Fruit fly (Drosophila melanogaster) whole organism, prepupa: ENCODE measurements around the gene Cubn2.

Source experiments
- CG31627 ChIP-seq: fragments of 200-800 bp; sonication (Bioruptor generic); optimal IDR thresholded peaks from 3 replicates; lab custom pipeline; 2016; ENCODE audit warnings: missing biosample characterization, missing genetic modification characterization
- CG6792 ChIP-seq: fragments of 200-800 bp; sonication (Bioruptor generic); optimal IDR thresholded peaks from 3 replicates; lab custom pipeline; 2016; ENCODE audit warnings: missing biosample characterization, missing genetic modification characterization
- CG6854 ChIP-seq: fragments of 200-800 bp; sonication (Bioruptor generic); optimal IDR thresholded peaks from 2 replicates; lab custom pipeline; 2017; ENCODE audit warnings: missing biosample characterization, mild to moderate bottlenecking, missing genetic modification characterization
- CG8119 ChIP-seq: fragments of 200-800 bp; sonication (Bioruptor generic); IDR thresholded peaks from 3 replicates; pipeline ENCODE4 v1.3.6; 2022; ENCODE audit warnings: missing biosample characterization, missing genetic modification characterization
- Eip75B ChIP-seq: fragments of 200-800 bp; sonication (Bioruptor generic); optimal IDR thresholded peaks from 3 replicates; lab custom pipeline; 2016; ENCODE audit warnings: missing biosample characterization, missing genetic modification characterization
- Ets21C ChIP-seq: fragments of 200-800 bp; sonication (Bioruptor generic); optimal IDR thresholded peaks from 3 replicates; lab custom pipeline; 2016; ENCODE audit warnings: missing biosample characterization, missing genetic modification characterization
- Gug ChIP-seq: fragments of 200-800 bp; sonication (Bioruptor generic); IDR thresholded peaks from 2 replicates; pipeline ENCODE4 v1.3.6; 2022; ENCODE audit warnings: missing biosample characterization, missing genetic modification characterization
- achi ChIP-seq: fragments of 200-800 bp; sonication (Bioruptor generic); optimal IDR thresholded peaks from 3 replicates; lab custom pipeline; 2016; ENCODE audit warnings: missing biosample characterization, missing genetic modification characterization
- dsx ChIP-seq: fragments of 200-800 bp; optimal IDR thresholded peaks from 3 replicates; lab custom pipeline; 2019; ENCODE audit warnings: missing biosample characterization, mild to moderate bottlenecking, missing genetic modification characterization, moderate library complexity; ENCODE audit not compliant: poor library complexity, severe bottlenecking
- fd85E ChIP-seq: fragments of 200-800 bp; sonication (Bioruptor generic); optimal IDR thresholded peaks from 3 replicates; lab custom pipeline; 2016; ENCODE audit warnings: missing biosample characterization, missing genetic modification characterization
- ss ChIP-seq, 2 experiments: fragments of 200-800 bp; sonication (Bioruptor generic); optimal IDR thresholded peaks; 2 replicates in 1 of 2; 3 replicates in 1 of 2; lab custom pipeline; 2017 to 2018; ENCODE audit warnings: mild to moderate bottlenecking in 2 of 2, missing biosample characterization in 2 of 2, missing genetic modification characterization in 2 of 2, moderate library complexity in 1 of 2

- TF ChIP-seq dsx (GFP tag; lab: Kevin White, UChicago) = no peak
- no peak for TF ChIP-seq Eip75B (GFP tag; lab: Kevin White, UChicago)
- no peak for TF ChIP-seq achi (GFP tag; lab: Kevin White, UChicago)
- no peak for TF ChIP-seq ss (GFP tag; optimal IDR thresholded peaks at IDR 0.05; lab: Kevin White, UChicago)
- TF ChIP-seq CG31627 (GFP tag; lab: Kevin White, UChicago) = no peak
- TF ChIP-seq CG6854 (GFP tag; lab: Kevin White, UChicago) = no peak
- TF ChIP-seq Ets21C (GFP tag; lab: Kevin White, UChicago) = no peak
- no peak for TF ChIP-seq Gug (GFP tag; lab: Robert Waterston, UW)
- TF ChIP-seq fd85E = no peak
- TF ChIP-seq CG8119 (GFP tag; lab: Robert Waterston, UW) = no peak
- no peak for TF ChIP-seq CG6792
Observed at dm6 chr3L:11795440-11795983, 19.0 kb downstream of the Cubn2 start, which contains the start of gene Klp68D.
